Fruit fly (Drosophila melanogaster): ENCODE measurements around the gene PH4alphaSG1.
A peak's percentile ranks its signal among the peaks of the same experiment; 100 is the strongest.

Gene PH4alphaSG1

DNA sequence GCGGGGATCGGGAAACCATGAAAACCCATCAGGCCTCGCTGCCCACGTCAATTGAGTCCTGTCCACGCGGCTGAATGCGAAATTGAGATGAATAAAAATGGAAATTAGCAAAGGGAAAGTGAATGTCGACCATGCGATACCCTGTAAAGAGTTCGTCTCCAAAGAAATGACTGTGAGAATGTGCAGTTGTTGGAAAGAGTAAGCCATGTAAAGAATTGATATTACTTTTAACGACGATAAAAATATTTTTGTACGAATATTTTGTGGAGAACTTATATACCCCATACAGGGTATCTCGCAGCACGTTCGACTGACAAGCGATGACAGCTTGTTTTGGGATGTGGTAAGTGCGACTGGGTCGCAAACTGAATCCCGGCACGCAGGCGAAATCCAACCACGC is 4.3 kb downstream of the PH4alphaSG1 start:
- TF ChIP-seq CG8119 (GFP tag; IDR thresholded peaks at IDR 0.05) (peak; percentile 73), CG15336 (GFP tag; IDR thresholded peaks at IDR 0.05) (peak; percentile 72), Eip78C (GFP tag) (no peak), CG6792 (GFP tag; optimal IDR thresholded peaks at IDR 0.05) (peak; percentile 70), Sox14 (GFP tag; optimal IDR thresholded peaks at IDR 0.05) (peak; percentile 68), Sox102F (GFP tag; optimal IDR thresholded peaks at IDR 0.05) (peak; percentile 67), acj6 (GFP tag; optimal IDR thresholded peaks at IDR 0.05) (peak; percentile 69), CG10669 (GFP tag; optimal IDR thresholded peaks at IDR 0.05) (peak; percentile 56), OdsH (GFP tag; optimal IDR thresholded peaks at IDR 0.05) (peak; percentile 66), spab (GFP tag; optimal IDR thresholded peaks at IDR 0.05) (peak; percentile 38), CG31627 (GFP tag; optimal IDR thresholded peaks at IDR 0.05) (peak; percentile 83), vri (GFP tag; optimal IDR thresholded peaks at IDR 0.05) (no peak), CG1621 (tag; optimal IDR thresholded peaks at IDR 0.05) (peak; percentile 55), topi (GFP tag; optimal IDR thresholded peaks at IDR 0.05) (peak; percentile 72), Lpt (GFP tag; optimal IDR thresholded peaks at IDR 0.05) (no peak), CG4318 (GFP tag; optimal IDR thresholded peaks at IDR 0.05) (peak; percentile 52), Eip93F (GFP tag; optimal IDR thresholded peaks at IDR 0.05) (no peak), CG34406 (GFP tag; optimal IDR thresholded peaks at IDR 0.05) (peak; percentile 54), Ets96B (tag; optimal IDR thresholded peaks at IDR 0.05) (no peak), fd59A (GFP tag; optimal IDR thresholded peaks at IDR 0.05) (peak; percentile 20), CG9139 (GFP tag; optimal IDR thresholded peaks at IDR 0.05) (peak; percentile 16), CG6854 (GFP tag; optimal IDR thresholded peaks at IDR 0.05) (no peak), Eip75B (GFP tag; optimal IDR thresholded peaks at IDR 0.05) (peak; percentile 63), Hr39 (GFP tag; optimal IDR thresholded peaks at IDR 0.05) (peak; percentile 88), CG6163 (GFP tag; IDR thresholded peaks at IDR 0.05) (peak; percentile 82), CG8319 (GFP tag; optimal IDR thresholded peaks at IDR 0.05) (peak; percentile 28), Hr38 (GFP tag; optimal IDR thresholded peaks at IDR 0.05) (no peak), CG6276 (GFP tag; optimal IDR thresholded peaks at IDR 0.05) (peak; percentile 40), CG32006 (GFP tag; optimal IDR thresholded peaks at IDR 0.05) (peak; percentile 73), CG7368 (GFP tag; optimal IDR thresholded peaks at IDR 0.05) (peak; percentile 37), fd85E (GFP tag; optimal IDR thresholded peaks at IDR 0.05) (no peak), CG3032 (tag; optimal IDR thresholded peaks at IDR 0.05) (no peak), dac (GFP tag; optimal IDR thresholded peaks at IDR 0.05) (no peak), dsx (GFP tag; optimal IDR thresholded peaks at IDR 0.05; ENCODE audit: poor library complexity, severe bottlenecking) (no peak), CG8632 (GFP tag; optimal IDR thresholded peaks at IDR 0.05) (peak; percentile 26), Sox15 (GFP tag; optimal IDR thresholded peaks at IDR 0.05) (peak; percentile 48), Ets21C (GFP tag; optimal IDR thresholded peaks at IDR 0.05) (peak; percentile 63), svp (GFP tag) (peak; percentile 86), CG6808 (GFP tag; optimal IDR thresholded peaks at IDR 0.05) (peak; percentile 43), ss (GFP tag; optimal IDR thresholded peaks at IDR 0.05) (no peak), Gug (GFP tag; IDR thresholded peaks at IDR 0.05) (peak; percentile 53; the same call in 1 of the 2 replicates), esn (GFP tag; optimal IDR thresholded peaks at IDR 0.05) (no peak), Met (GFP tag; optimal IDR thresholded peaks at IDR 0.05) (peak; percentile 76), pdm3 (GFP tag; optimal IDR thresholded peaks at IDR 0.05) (peak; percentile 60), Blimp-1 (GFP tag; optimal IDR thresholded peaks at IDR 0.05) (peak; percentile 30), CG11294 (GFP tag; IDR thresholded peaks at IDR 0.05) (0 out of 2 replicates have a peak, but pooled peaks have one; percentile 38), fkh (GFP tag; optimal IDR thresholded peaks at IDR 0.05) (no peak), cyc (GFP tag; optimal IDR thresholded peaks at IDR 0.05) (peak; percentile 76), eg (GFP tag; IDR thresholded peaks at IDR 0.05) (peak; percentile 76), CG16779 (tag; optimal IDR thresholded peaks at IDR 0.05) (peak; percentile 21), CG11762 (GFP tag; optimal IDR thresholded peaks at IDR 0.05; ENCODE audit: insufficient read depth) (peak; percentile 25), CG3919 (GFP tag; optimal IDR thresholded peaks at IDR 0.05) (peak; percentile 76)
